Worm (Caenorhabditis elegans) whole organism, L4 larva: Measurements from ENCODE around the gene zipt-15.

Source experiments
- F37D6.2 ChIP-seq: sonication (generic microtip); optimal IDR thresholded peaks from 2 replicates; lab custom pipeline; 2016; ENCODE audit warnings: mild to moderate bottlenecking, missing genetic modification characterization, missing compliant biosample characterization
- Y105C5A.15 ChIP-seq: fragments of 200-800 bp; sonication (Bioruptor generic); IDR thresholded peaks from 2 replicates; pipeline ENCODE4 v1.3.6; 2022; ENCODE audit warnings: missing genetic modification characterization, missing compliant biosample characterization
- Y48G9A.11 ChIP-seq: fragments of 200-800 bp; sonication (Bioruptor generic); IDR thresholded peaks from 2 replicates; pipeline ENCODE4 v1.3.6; 2022; ENCODE audit warnings: missing genetic modification reagents, missing genetic modification characterization, missing compliant biosample characterization
- ZK546.5 ChIP-seq, 2 experiments: sonication (generic microtip); optimal IDR thresholded peaks; 2 replicates each; lab custom pipeline; 2017; ENCODE audit warnings: missing biosample characterization in 2 of 2, missing genetic modification characterization in 2 of 2
- aha-1 ChIP-seq: fragments of 150-350 bp; peaks from one replicate; lab custom pipeline; 2014; ENCODE audit warnings: missing biosample characterization, missing genetic modification characterization
- ama-1 ChIP-seq: fragments of 150-350 bp; optimal IDR thresholded peaks from 2 replicates; lab custom pipeline; 2014; ENCODE audit warnings: inconsistent platforms, mixed read lengths
- arid-1 ChIP-seq: fragments of 200-800 bp; sonication (Bioruptor generic); conservative IDR thresholded peaks from 2 replicates; pipeline ENCODE4 v1.3.6; 2022; ENCODE audit warnings: missing genetic modification reagents, missing genetic modification characterization, missing compliant biosample characterization
- ceh-28 ChIP-seq: fragments of 150-350 bp; optimal IDR thresholded peaks from 2 replicates; lab custom pipeline; 2014; ENCODE audit warnings: missing biosample characterization, missing genetic modification reagents, missing genetic modification characterization
- ceh-32 ChIP-seq: sonication (generic microtip); optimal IDR thresholded peaks from 2 replicates; lab custom pipeline; 2016; ENCODE audit warnings: mild to moderate bottlenecking, missing genetic modification characterization, missing compliant biosample characterization; ENCODE audit not compliant: poor library complexity
- ceh-62 ChIP-seq: sonication (generic microtip); optimal IDR thresholded peaks from 2 replicates; lab custom pipeline; 2017; ENCODE audit warnings: missing biosample characterization, missing genetic modification characterization
- ctbp-1 ChIP-seq: fragments of 200-800 bp; sonication (Bioruptor generic); IDR thresholded peaks from 2 replicates; pipeline ENCODE4 v1.3.6; 2022; ENCODE audit warnings: missing genetic modification reagents, missing genetic modification characterization, missing compliant biosample characterization
- daf-16 ChIP-seq, 3 experiments: sonication (generic microtip); optimal IDR thresholded peaks; 2 replicates each; lab custom pipeline; 2016 to 2017; ENCODE audit warnings: missing genetic modification characterization in 3 of 3, missing genetic modification reagents in 3 of 3, mild to moderate bottlenecking in 2 of 3, missing compliant biosample characterization in 2 of 3, missing biosample characterization in 1 of 3, moderate library complexity in 1 of 3
- dmd-6 ChIP-seq: fragments of 200-800 bp; sonication (Bioruptor generic); IDR thresholded peaks from 2 replicates; pipeline ENCODE4 v1.3.6; 2022; ENCODE audit warnings: missing genetic modification reagents, missing genetic modification characterization, missing compliant biosample characterization
- dmd-9 ChIP-seq: fragments of 200-800 bp; sonication (Bioruptor generic); IDR thresholded peaks from 2 replicates; pipeline ENCODE4 v1.3.6; 2022; ENCODE audit warnings: missing genetic modification reagents, missing genetic modification characterization, missing compliant biosample characterization
- dpl-1 ChIP-seq: fragments of 150-350 bp; optimal IDR thresholded peaks from 2 replicates; lab custom pipeline; 2014; ENCODE audit warnings: missing biosample characterization, missing genetic modification reagents, missing genetic modification characterization
- egl-27 ChIP-seq: sonication (generic microtip); optimal IDR thresholded peaks from 3 replicates; lab custom pipeline; 2017; ENCODE audit warnings: missing biosample characterization, missing genetic modification reagents, missing genetic modification characterization
- hlh-11 ChIP-seq: fragments of 200-800 bp; sonication (Bioruptor generic); optimal IDR thresholded peaks from 2 replicates; lab custom pipeline; 2018; ENCODE audit warnings: mild to moderate bottlenecking, missing genetic modification characterization, missing compliant biosample characterization
- lin-1 ChIP-seq: fragments of 200-800 bp; sonication (Bioruptor generic); IDR thresholded peaks from 2 replicates; pipeline ENCODE4 v1.3.6; 2022; ENCODE audit warnings: missing genetic modification reagents, missing genetic modification characterization, missing compliant biosample characterization
- lin-15B ChIP-seq: fragments of 150-350 bp; sonication (generic microtip); optimal IDR thresholded peaks from 3 replicates; lab custom pipeline; 2014; ENCODE audit warnings: missing biosample characterization, missing genetic modification characterization
- lin-38 ChIP-seq: fragments of 200-800 bp; sonication (Bioruptor generic); IDR thresholded peaks from 2 replicates; pipeline ENCODE4 v1.3.6; 2022; ENCODE audit warnings: missing genetic modification reagents, missing genetic modification characterization, missing compliant biosample characterization
- lin-39 ChIP-seq: fragments of 150-350 bp; optimal IDR thresholded peaks from 2 replicates; lab custom pipeline; 2014; ENCODE audit warnings: missing biosample characterization, missing genetic modification reagents, missing genetic modification characterization
- lir-3 ChIP-seq: sonication (generic microtip); optimal IDR thresholded peaks from 2 replicates; lab custom pipeline; 2016; ENCODE audit warnings: mild to moderate bottlenecking, missing genetic modification characterization, missing compliant biosample characterization
- mep-1 ChIP-seq: fragments of 150-350 bp; sonication (generic microtip); optimal IDR thresholded peaks from 3 replicates; lab custom pipeline; 2014; ENCODE audit warnings: missing biosample characterization, missing genetic modification characterization
- nhr-10 ChIP-seq: fragments of 150-350 bp; optimal IDR thresholded peaks from 2 replicates; lab custom pipeline; 2014; ENCODE audit warnings: missing biosample characterization, missing genetic modification characterization
- nhr-237 ChIP-seq: sonication (generic microtip); optimal IDR thresholded peaks from 2 replicates; lab custom pipeline; 2017; ENCODE audit warnings: missing biosample characterization, missing genetic modification characterization
- nhr-28 ChIP-seq: fragments of 150-350 bp; optimal IDR thresholded peaks from 2 replicates; lab custom pipeline; 2014; ENCODE audit warnings: missing biosample characterization, missing genetic modification characterization
- nhr-48 ChIP-seq: sonication (generic microtip); optimal IDR thresholded peaks from 2 replicates; lab custom pipeline; 2016; ENCODE audit warnings: mild to moderate bottlenecking, missing genetic modification characterization, missing compliant biosample characterization
- pha-4 ChIP-seq, 2 experiments: fragments of 150-350 bp in 1 of 2; fragments of 200-800 bp in 1 of 2; sonication (Bioruptor generic) in 1 of 2; IDR thresholded peaks in 1 of 2; optimal IDR thresholded peaks in 1 of 2; 2 replicates each; pipeline versions ENCODE4 v1.3.6 to Lab custom; 2014 to 2022; ENCODE audit warnings: missing genetic modification characterization in 2 of 2, missing genetic modification reagents in 2 of 2, missing biosample characterization in 1 of 2, missing compliant biosample characterization in 1 of 2
- tag-97 ChIP-seq: fragments of 200-800 bp; sonication (Bioruptor generic); IDR thresholded peaks from 2 replicates; pipeline ENCODE4 v1.3.6; 2022; ENCODE audit warnings: missing genetic modification characterization, missing compliant biosample characterization
- tra-1 ChIP-seq: fragments of 200-800 bp; sonication (Bioruptor generic); IDR thresholded peaks from 2 replicates; pipeline ENCODE4 v1.3.6; 2022; ENCODE audit warnings: missing genetic modification reagents, missing genetic modification characterization, missing compliant biosample characterization
- vab-7 ChIP-seq: fragments of 200-800 bp; sonication (Bioruptor generic); IDR thresholded peaks from 2 replicates; pipeline ENCODE4 v1.3.6; 2022; ENCODE audit warnings: missing genetic modification reagents, missing genetic modification characterization, missing compliant biosample characterization
- ztf-11 ChIP-seq: fragments of 150-350 bp; optimal IDR thresholded peaks from 2 replicates; lab custom pipeline; 2014; ENCODE audit warnings: missing biosample characterization, missing genetic modification characterization

The zipt-15 gene

ce11 chrIV:796521-797073, 28.2 kb downstream of the zipt-15 start, which contains the start of the genes F56B3.11 and ech-5 (continued):
- TF ChIP-seq vab-7 (no peak), hlh-11 (peak; percentile 41), tra-1 (no peak), ztf-11 (tag; lab: Kevin White, UChicago) (no peak), mep-1 (peak; percentile 88), Y105C5A.15 (GFP tag; lab: Robert Waterston, UW) (no peak), F37D6.2 (tag; lab: Kevin White, UChicago) (peak; percentile 54), lin-39 (tag; lab: Kevin White, UChicago) (no peak), lin-15B (tag; lab: Kevin White, UChicago) (peak; percentile 69), ceh-62 (tag; lab: Kevin White, UChicago) (no peak), nhr-28 (tag; lab: Kevin White, UChicago) (peak; percentile 7), egl-27 (tag; lab: Kevin White, UChicago) (no peak), tag-97 (no peak), ZK546.5 (tag; optimal IDR thresholded peaks at IDR 0.05; lab: Kevin White, UChicago) (no peak), nhr-10 (no peak), dpl-1 (GFP tag; lab: Kevin White, UChicago) (peak; percentile 76)

DNA sequence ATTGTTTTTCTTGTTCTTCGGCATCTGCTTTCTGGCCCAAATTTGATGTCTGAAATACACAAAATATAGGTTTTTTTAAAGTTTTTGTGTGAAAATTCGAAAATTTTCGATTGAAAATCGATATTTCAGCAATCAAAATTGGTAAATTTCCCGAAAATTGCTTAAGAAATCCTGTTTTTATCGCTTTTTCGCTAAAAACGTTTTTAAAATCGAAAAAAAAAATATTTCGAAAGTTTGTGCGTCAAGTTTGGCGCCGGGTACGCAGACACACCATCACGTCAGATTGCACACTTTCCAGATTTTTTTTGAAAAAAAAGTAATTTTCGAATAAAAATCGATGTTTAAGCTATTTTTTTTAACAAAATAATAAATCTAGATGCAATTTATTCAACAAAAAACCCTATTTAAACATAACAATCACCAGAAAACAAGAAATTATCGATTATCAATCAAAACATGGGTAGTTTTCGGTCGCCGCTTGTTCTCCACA, 29.3 kb downstream of the zipt-15 start, which contains the start of gene skr-18:
skr-18 (minus strand) TSS at position 51 of the 490 bp plus-strand sequence.
- TF ChIP-seq tra-1 = no peak
- peak; percentile 47; the same call in 1 of the 2 replicates for TF ChIP-seq arid-1 (GFP tag; lab: Robert Waterston, UW)
- TF ChIP-seq lin-38 (GFP tag; lab: Robert Waterston, UW) = peak; percentile 65

DNA sequence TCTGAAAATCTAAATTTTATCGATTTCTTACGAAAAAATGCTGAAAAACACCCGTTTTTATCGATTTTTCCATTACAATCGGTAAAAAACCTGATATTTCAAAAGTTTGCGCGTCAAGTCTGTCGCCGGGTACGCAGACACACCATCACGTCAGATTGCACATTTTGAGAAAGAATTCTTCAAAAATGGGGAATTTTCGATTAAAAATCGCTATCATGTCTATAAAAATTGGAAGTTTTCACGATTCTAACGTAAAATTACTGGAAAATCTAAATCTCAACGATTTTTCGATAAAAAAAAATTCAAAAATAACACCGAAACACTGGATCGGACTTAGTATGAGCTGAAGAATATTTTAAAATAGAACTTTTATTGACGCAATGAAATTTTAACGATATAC, 30.5 kb downstream of the zipt-15 start, which contains the start of gene F56B3.4:
F56B3.4 (minus strand) TSS at position 1 of the 400 bp plus-strand sequence.
- TF ChIP-seq ceh-28 (tag; lab: Kevin White, UChicago) (peak; percentile 17), aha-1 (tag; lab: Kevin White, UChicago) (peak; percentile 42), lin-38 (GFP tag; lab: Robert Waterston, UW) (peak; percentile 57), ceh-32 (no peak), Y48G9A.11 (peak; percentile 41; the same call in 1 of the 2 replicates), pha-4 (GFP tag; IDR thresholded peaks at IDR 0.05; lab: Robert Waterston, UW) (no peak), pha-4 (tag; optimal IDR thresholded peaks at IDR 0.05; lab: Kevin White, UChicago) (no peak), ama-1 (lab: Kevin White, UChicago) (peak; percentile 20), dmd-9 (GFP tag; lab: Robert Waterston, UW) (no peak)

- no peak for TF ChIP-seq lin-1 (GFP tag; lab: Robert Waterston, UW)
- no peak for TF ChIP-seq nhr-237 (tag; lab: Kevin White, UChicago)
- no peak for TF ChIP-seq ctbp-1 (GFP tag; lab: Robert Waterston, UW)
These were observed 37.0 kb downstream of the zipt-15 start, which contains the start of gene F56B3.6 for ce11 chrIV:787755-788154. TSS of gene F56B3.6 (plus strand) at chrIV:788055.

DNA sequence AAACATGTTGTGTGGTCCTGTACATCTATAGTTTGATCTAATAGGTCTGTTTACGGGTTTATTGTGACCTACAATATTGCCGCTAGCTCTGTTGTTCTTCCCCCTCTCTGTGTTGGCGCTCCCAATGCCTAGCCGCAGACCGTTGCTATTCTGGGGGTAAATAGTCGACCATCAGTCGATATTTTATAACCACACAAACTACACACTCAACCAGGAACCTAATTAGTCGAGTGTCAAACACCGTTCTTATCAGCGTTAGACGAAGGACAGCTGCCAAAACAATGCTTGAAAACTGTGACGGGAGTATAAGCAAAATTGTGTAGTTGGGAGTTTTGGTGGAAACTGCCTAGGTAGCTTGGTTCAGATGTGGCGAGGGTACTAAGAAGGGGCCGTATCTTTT, 42.4 kb downstream of the zipt-15 start:
- TF ChIP-seq dmd-6 (GFP tag; lab: Robert Waterston, UW) = peak; percentile 39; the same call in 1 of the 2 replicates
- no peak for TF ChIP-seq lin-38 (GFP tag; lab: Robert Waterston, UW)
- TF ChIP-seq nhr-48 (tag; lab: Kevin White, UChicago) = no peak
- no peak for TF ChIP-seq lin-1 (GFP tag; lab: Robert Waterston, UW)
- TF ChIP-seq lir-3 (tag; lab: Kevin White, UChicago) = no peak
- TF ChIP-seq daf-16 (GFP tag; optimal IDR thresholded peaks at IDR 0.05; lab: Kevin White, UChicago) = no peak
- peak; percentile 81 for TF ChIP-seq daf-16 (tag; optimal IDR thresholded peaks at IDR 0.05; lab: Kevin White, UChicago)
- TF ChIP-seq ceh-32 = no peak
